Worm (Caenorhabditis elegans) whole organism, dauer: ENCODE measurements around the gene ugtp-1.

Experiments
- unc-62 ChIP-seq: sonication (generic microtip); optimal IDR thresholded peaks from 2 replicates; lab custom pipeline; 2017; ENCODE audit warnings: missing biosample characterization, missing genetic modification reagents, missing genetic modification characterization

ugtp-1 gene

DNA sequence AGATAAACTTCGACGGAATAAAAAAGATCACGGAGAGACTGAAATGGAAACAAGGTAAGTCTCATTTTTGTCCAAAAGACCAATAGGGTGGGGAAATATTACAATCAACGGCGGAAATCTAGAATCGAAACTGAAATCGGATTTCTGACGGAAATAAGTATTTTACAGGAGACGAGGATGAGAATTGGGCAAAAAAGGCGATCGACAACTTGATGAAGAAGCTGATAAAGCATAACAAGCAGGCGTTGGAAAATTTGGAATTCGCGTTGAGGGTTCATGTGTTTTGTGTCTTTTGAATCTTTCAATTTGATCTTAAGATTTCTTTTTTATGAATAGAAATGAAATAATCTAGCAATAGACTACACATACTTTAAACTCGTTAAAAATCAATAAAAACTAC is at the start of gene ugtp-1:
TSS of gene ugtp-1 (minus strand) at position 101 of the 400 bp plus-strand sequence.
- no peak for TF ChIP-seq unc-62 (GFP tag; lab: Kevin White, UChicago)

- TF ChIP-seq unc-62 (GFP tag; lab: Kevin White, UChicago): no peak
Measured at ce11 chrIII:8797211-8797733, 46.8 kb upstream of the ugtp-1 start.

- no peak for TF ChIP-seq unc-62 (GFP tag; lab: Kevin White, UChicago)
Measured at ce11 chrIII:8795595-8796141, 45.2 kb upstream of the ugtp-1 start.

- TF ChIP-seq unc-62 (GFP tag; lab: Kevin White, UChicago): no peak
Measured at ce11 chrIII:8794793-8795192, 44.3 kb upstream of the ugtp-1 start.

- TF ChIP-seq unc-62 (GFP tag; lab: Kevin White, UChicago): no peak
Measured at ce11 chrIII:8792251-8792650, 41.7 kb upstream of the ugtp-1 start, which contains the start of gene ztf-1. TSS of gene ztf-1 (minus strand) at chrIII:8792351.

ce11 chrIII:8791235-8791634 is 40.7 kb upstream of the ugtp-1 start, which contains the start of the genes zfp-1 and F54F2.14:
TSS of gene zfp-1 (plus strand) at chrIII:8791535.
TSS of gene F54F2.14 (plus strand) at chrIII:8791546.
- no peak for TF ChIP-seq unc-62 (GFP tag; lab: Kevin White, UChicago)

DNA sequence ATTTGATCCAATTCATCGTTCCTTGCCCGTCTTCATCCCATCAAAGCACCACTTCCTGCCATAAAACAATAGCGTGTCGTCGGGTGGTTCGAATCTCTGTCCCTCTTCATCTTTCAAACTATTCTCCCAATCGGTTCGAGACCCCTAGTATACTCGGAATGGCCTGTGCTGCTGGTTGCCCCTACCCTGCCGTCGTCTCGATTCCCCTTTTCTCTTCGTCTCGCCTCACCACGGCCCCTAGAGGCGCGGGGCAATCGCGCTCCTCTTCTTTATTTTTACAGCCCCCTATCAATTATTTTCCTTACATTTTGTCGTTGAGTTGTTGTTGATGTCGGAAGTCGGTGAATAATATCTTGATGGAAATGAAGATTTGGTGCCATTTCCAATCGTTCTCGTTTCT is 38.2 kb upstream of the ugtp-1 start:
- no peak for TF ChIP-seq unc-62 (GFP tag; lab: Kevin White, UChicago)

ce11 chrIII:8786077-8786476 is 35.6 kb upstream of the ugtp-1 start, which contains the start of gene K02D10.8:
TSS of gene K02D10.8 (plus strand) at chrIII:8786377.
- TF ChIP-seq unc-62 (GFP tag; lab: Kevin White, UChicago): no peak

- TF ChIP-seq unc-62 (GFP tag; lab: Kevin White, UChicago): no peak
Measured at ce11 chrIII:8785426-8785825, 34.9 kb upstream of the ugtp-1 start.

DNA sequence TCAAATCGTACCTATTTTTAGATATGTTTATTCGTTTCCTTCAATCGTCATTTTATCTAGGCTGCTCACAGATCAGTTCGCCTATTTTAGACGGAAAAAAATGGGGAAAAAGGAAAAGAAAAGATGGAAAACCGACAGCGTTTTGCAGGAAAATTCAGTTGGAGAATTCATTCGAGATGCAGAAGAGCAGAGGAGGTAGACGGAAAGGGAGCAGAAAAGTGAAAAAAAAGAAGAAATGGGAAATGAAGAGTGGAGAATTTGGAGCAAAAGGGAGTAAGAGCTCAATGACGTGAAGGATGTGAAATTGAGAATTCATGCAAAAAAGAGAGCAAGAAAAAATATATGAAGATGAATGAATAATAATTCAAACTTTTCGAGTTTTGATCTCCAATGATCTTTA is 34.0 kb upstream of the ugtp-1 start:
- no peak for TF ChIP-seq unc-62 (GFP tag; lab: Kevin White, UChicago)

DNA sequence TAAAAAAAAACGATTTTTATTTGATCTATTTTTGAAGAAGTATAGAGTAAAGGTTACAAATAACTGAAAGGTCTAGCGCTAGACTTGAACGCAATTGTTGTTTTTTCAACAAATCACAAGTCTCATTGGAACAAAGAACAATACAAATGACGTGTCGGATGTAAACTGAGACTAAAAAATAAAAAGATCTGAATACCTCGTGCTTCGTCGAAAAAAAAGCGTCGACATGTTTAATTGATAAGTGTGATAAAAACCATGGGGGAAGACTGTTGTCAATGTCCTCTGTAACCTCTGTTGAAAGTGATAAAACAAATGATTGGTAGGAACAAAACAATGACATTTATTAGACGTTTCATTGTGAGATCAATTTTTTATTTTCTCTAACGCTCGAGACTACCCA is 32.2 kb upstream of the ugtp-1 start:
- no peak for TF ChIP-seq unc-62 (GFP tag; lab: Kevin White, UChicago)

ce11 chrIII:8782080-8782479 is 31.6 kb upstream of the ugtp-1 start:
- TF ChIP-seq unc-62 (GFP tag; lab: Kevin White, UChicago): no peak

DNA sequence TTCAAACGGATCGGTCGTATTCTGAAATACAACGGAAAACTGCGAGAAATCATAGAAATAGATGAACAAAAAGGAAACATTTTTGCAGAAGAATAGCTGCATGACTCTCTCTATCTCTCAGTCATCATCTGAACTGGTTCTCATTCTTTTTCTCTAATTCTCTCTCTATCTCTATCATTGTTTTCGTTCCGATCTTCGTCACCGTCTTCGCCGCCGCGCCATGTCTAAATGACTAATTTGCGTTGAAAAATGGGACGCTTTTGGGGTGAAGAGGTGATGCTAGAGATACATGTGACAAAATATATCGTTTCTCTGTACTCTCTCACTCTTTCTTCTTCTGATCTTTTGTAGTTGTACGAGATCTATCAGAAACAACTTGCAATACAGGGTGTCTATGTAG is 30.0 kb upstream of the ugtp-1 start:
- no peak for TF ChIP-seq unc-62 (GFP tag; lab: Kevin White, UChicago)

DNA sequence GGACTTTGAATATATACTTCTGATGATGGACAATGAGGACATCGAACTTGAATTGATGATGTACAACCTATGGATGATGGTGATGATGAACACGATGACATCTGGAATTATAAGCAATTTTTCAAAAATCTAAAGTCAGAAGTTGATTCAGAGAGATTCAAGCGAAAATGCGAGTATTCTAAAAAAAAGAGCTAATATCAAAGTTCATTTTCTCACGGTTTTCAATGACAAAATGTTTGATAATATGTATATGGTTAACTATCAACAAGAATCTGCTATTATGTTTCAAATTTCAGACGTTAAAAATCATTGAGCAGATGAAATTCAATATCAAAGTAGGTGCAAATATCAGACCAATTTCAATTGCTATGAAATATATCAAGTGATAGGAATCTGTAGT is 29.4 kb upstream of the ugtp-1 start, which contains the start of gene K02D10.4:
TSS of gene K02D10.4 (minus strand) at position 101 of the 400 bp plus-strand sequence.
- no peak for TF ChIP-seq unc-62 (GFP tag; lab: Kevin White, UChicago)

ce11 chrIII:8775953-8776352 is 25.4 kb upstream of the ugtp-1 start, which contains the start of gene snap-29:
TSS of gene snap-29 (plus strand) at chrIII:8776253.
- no peak for TF ChIP-seq unc-62 (GFP tag; lab: Kevin White, UChicago)

DNA sequence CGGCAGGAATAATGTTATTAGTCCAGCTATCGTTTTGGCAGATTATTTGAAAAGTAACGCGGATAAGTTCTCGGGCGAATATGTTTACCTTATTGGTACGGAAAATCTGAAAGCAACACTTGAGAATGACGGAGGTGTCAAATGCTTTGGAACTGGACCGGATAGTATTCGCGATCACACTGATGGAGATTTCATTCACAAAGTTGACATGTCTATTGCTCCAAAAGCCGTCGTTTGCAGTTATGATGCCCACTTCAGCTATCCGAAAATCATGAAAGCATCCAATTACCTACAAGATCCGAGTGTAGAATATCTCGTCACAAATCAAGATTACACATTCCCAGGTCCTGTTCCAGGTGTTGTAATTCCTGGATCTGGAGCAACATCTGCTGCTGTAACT is 22.9 kb upstream of the ugtp-1 start:
- TF ChIP-seq unc-62 (GFP tag; lab: Kevin White, UChicago): no peak

- TF ChIP-seq unc-62 (GFP tag; lab: Kevin White, UChicago): no peak
Measured at ce11 chrIII:8772428-8773027, 22.0 kb upstream of the ugtp-1 start.
